Fruit fly (Drosophila melanogaster) whole organism: ENCODE data around the gene CG42249.

Experiments
- CG8478 ChIP-seq: fragments of >200 bp; optimal IDR thresholded peaks from 2 replicates; lab custom pipeline; 2018; ENCODE audit warnings: inconsistent platforms
- pan ChIP-seq: fragments of >200 bp; optimal IDR thresholded peaks from 2 replicates; lab custom pipeline; 2017
- usp ChIP-seq: fragments of >200 bp; optimal IDR thresholded peaks from 2 replicates; lab custom pipeline; 2017; ENCODE audit warnings: missing biosample characterization, missing genetic modification characterization, mixed read lengths

dm6 chrX:11059519-11059918 is 36.6 kb upstream of the CG42249 start, which contains the start of gene CG1545:
- TF ChIP-seq CG8478 (lab: Kevin White, UChicago) (no peak), usp (no peak), pan (lab: Kevin White, UChicago) (no peak)
